Worm (Caenorhabditis elegans): Measurements from ENCODE around the gene B0464.6.

DNA sequence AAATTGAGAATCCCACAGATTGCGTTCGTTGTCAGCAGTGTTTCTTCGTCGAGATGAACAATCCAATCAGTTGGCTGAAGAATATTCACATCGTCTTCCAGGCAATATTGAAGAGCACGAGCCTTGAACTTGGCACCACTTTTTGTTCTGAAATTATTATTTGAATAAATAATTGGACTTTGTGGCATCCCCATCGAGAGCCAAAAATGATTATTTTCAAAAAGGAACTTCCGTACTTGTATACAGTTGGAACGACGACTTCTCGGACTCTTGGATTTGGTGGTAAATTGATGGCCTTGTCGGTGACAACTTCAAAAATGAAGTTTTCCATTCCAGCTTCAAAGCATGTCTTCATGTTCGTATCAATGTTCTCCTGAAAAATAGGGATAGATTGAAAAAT is 6.2 kb upstream of the B0464.6 start:
- no peak for TF ChIP-seq lsy-2 (tag; optimal IDR thresholded peaks at IDR 0.05)
- no peak for TF ChIP-seq ztf-11 (tag; optimal IDR thresholded peaks at IDR 0.05)
- no peak for TF ChIP-seq elt-3 (tag; optimal IDR thresholded peaks at IDR 0.05)
- TF ChIP-seq nhr-12 (tag; optimal IDR thresholded peaks at IDR 0.05), result no peak
- no peak for TF ChIP-seq lin-13 (tag; optimal IDR thresholded peaks at IDR 0.05)

All from whole organism, mixed stage, embryonic.